Worm (Caenorhabditis elegans) whole organism, L1 larva: ENCODE data around the gene arrd-15.
A peak's percentile ranks its signal among the peaks of the same experiment; 100 is the strongest.

ENCODE experiments used
- F16B12.6 ChIP-seq: fragments of 150-350 bp; optimal IDR thresholded peaks from 2 replicates; lab custom pipeline; 2014; ENCODE audit warnings: missing biosample characterization, missing genetic modification characterization
- Y116A8C.19 ChIP-seq: sonication (generic microtip); optimal IDR thresholded peaks from 2 replicates; lab custom pipeline; 2016; ENCODE audit warnings: missing compliant biosample characterization, missing genetic modification characterization, borderline replicate concordance
- ceh-63 ChIP-seq: fragments of 200-800 bp; sonication (Bioruptor generic); optimal IDR thresholded peaks from 2 replicates; lab custom pipeline; 2018; ENCODE audit warnings: mild to moderate bottlenecking, missing genetic modification characterization, missing compliant biosample characterization
- ceh-82 ChIP-seq, 3 experiments: fragments of 150-350 bp in 1 of 3; sonication (generic microtip) in 2 of 3; optimal IDR thresholded peaks; 2 replicates each; lab custom pipeline; 2014 to 2017; ENCODE audit warnings: missing biosample characterization in 3 of 3, missing genetic modification characterization in 3 of 3
- ces-1 ChIP-seq: fragments of 150-350 bp; optimal IDR thresholded peaks from 2 replicates; lab custom pipeline; 2014; ENCODE audit warnings: missing biosample characterization, missing genetic modification reagents, missing genetic modification characterization
- dpl-1 ChIP-seq, 3 experiments: fragments of 150-350 bp in 2 of 3; sonication (generic microtip) in 1 of 3; optimal IDR thresholded peaks; 2 replicates each; lab custom pipeline; 2014 to 2017; ENCODE audit warnings: missing biosample characterization in 3 of 3, missing genetic modification characterization in 3 of 3, missing genetic modification reagents in 3 of 3
- efl-1 ChIP-seq, 4 experiments: fragments of 150-350 bp; optimal IDR thresholded peaks in 3 of 4; peaks in 1 of 4; 1 replicate in 1 of 4; 2 replicates in 3 of 4; lab custom pipeline; 2014; ENCODE audit warnings: missing biosample characterization in 2 of 4, missing genetic modification characterization in 2 of 4, missing genetic modification reagents in 2 of 4
- efl-3 ChIP-seq: fragments of 200-800 bp; sonication (Bioruptor generic); optimal IDR thresholded peaks from 2 replicates; lab custom pipeline; 2018; ENCODE audit warnings: mild to moderate bottlenecking, missing genetic modification characterization, missing compliant biosample characterization
- egl-13 ChIP-seq: sonication (generic microtip); optimal IDR thresholded peaks from 2 replicates; lab custom pipeline; 2016; ENCODE audit warnings: missing genotype, missing genetic modification reagents, missing genetic modification characterization, missing compliant biosample characterization
- elt-2 ChIP-seq: sonication (generic microtip); optimal IDR thresholded peaks from 2 replicates; lab custom pipeline; 2016; ENCODE audit warnings: missing genetic modification characterization, mild to moderate bottlenecking, inconsistent platforms, missing compliant biosample characterization, missing genetic modification reagents
- ets-5 ChIP-seq: fragments of 200-800 bp; sonication (Bioruptor generic); IDR thresholded peaks from 2 replicates; pipeline ENCODE4 v1.3.6; 2022; ENCODE audit warnings: missing genetic modification characterization, missing compliant biosample characterization
- fkh-8 ChIP-seq: sonication (generic microtip); optimal IDR thresholded peaks from 2 replicates; lab custom pipeline; 2016; ENCODE audit warnings: mild to moderate bottlenecking, missing genetic modification characterization, missing compliant biosample characterization
- hlh-17 ChIP-seq: fragments of 200-800 bp; sonication (Bioruptor generic); optimal IDR thresholded peaks from 2 replicates; lab custom pipeline; 2018; ENCODE audit warnings: missing genetic modification characterization, mild to moderate bottlenecking, missing compliant biosample characterization, moderate library complexity, borderline replicate concordance
- hpl-2 ChIP-seq: fragments of 150-350 bp; optimal IDR thresholded peaks from 2 replicates; lab custom pipeline; 2014; ENCODE audit warnings: missing biosample characterization, missing genetic modification reagents, missing genetic modification characterization
- irx-1 ChIP-seq: sonication (generic microtip); optimal IDR thresholded peaks from 2 replicates; lab custom pipeline; 2016; ENCODE audit warnings: missing genetic modification characterization, missing compliant biosample characterization
- jun-1 ChIP-seq: fragments of 150-350 bp; optimal IDR thresholded peaks from 2 replicates; lab custom pipeline; 2014; ENCODE audit warnings: missing biosample characterization, missing genetic modification reagents, missing genetic modification characterization
- lin-13 ChIP-seq: fragments of 150-350 bp; optimal IDR thresholded peaks from 2 replicates; lab custom pipeline; 2014; ENCODE audit warnings: missing biosample characterization, missing genetic modification reagents, missing genetic modification characterization
- lin-14 ChIP-seq: fragments of 200-800 bp; sonication (Bioruptor generic); optimal IDR thresholded peaks from 2 replicates; lab custom pipeline; 2018; ENCODE audit warnings: mild to moderate bottlenecking, missing genetic modification characterization, moderate library complexity, missing compliant biosample characterization
- lin-35 ChIP-seq, 2 experiments: fragments of 150-350 bp; optimal IDR thresholded peaks; 2 replicates each; lab custom pipeline; 2014; ENCODE audit warnings: missing biosample characterization in 2 of 2, missing genetic modification characterization in 2 of 2, missing genetic modification reagents in 2 of 2
- lin-39 ChIP-seq: fragments of 150-350 bp; optimal IDR thresholded peaks from 2 replicates; lab custom pipeline; 2014; ENCODE audit warnings: missing biosample characterization, missing genetic modification reagents, missing genetic modification characterization
- lir-3 ChIP-seq: sonication (generic microtip); optimal IDR thresholded peaks from 2 replicates; lab custom pipeline; 2016; ENCODE audit warnings: mild to moderate bottlenecking, missing genetic modification characterization, moderate library complexity, missing compliant biosample characterization; ENCODE audit not compliant: poor library complexity
- lsy-2 ChIP-seq, 2 experiments: fragments of 150-350 bp; optimal IDR thresholded peaks; 2 replicates each; lab custom pipeline; 2014; ENCODE audit warnings: missing biosample characterization in 2 of 2, missing genetic modification characterization in 2 of 2
- mab-9 ChIP-seq: fragments of 200-800 bp; sonication (Bioruptor generic); IDR thresholded peaks from 2 replicates; pipeline ENCODE4 v1.3.6; 2022; ENCODE audit warnings: missing genetic modification reagents, missing genetic modification characterization, missing compliant biosample characterization
- mdl-1 ChIP-seq, 2 experiments: fragments of 150-350 bp; optimal IDR thresholded peaks; 2 replicates each; lab custom pipeline; 2014 to 2017; ENCODE audit warnings: missing biosample characterization in 2 of 2, missing genetic modification characterization in 2 of 2, inconsistent platforms in 1 of 2
- mep-1 ChIP-seq: fragments of 150-350 bp; optimal IDR thresholded peaks from 2 replicates; lab custom pipeline; 2014; ENCODE audit warnings: missing biosample characterization, missing genetic modification characterization
- nhr-11 ChIP-seq: fragments of 150-350 bp; optimal IDR thresholded peaks from 2 replicates; lab custom pipeline; 2014; ENCODE audit warnings: missing biosample characterization, missing genetic modification characterization
- nhr-20 ChIP-seq: sonication (generic microtip); optimal IDR thresholded peaks from 2 replicates; lab custom pipeline; 2016; ENCODE audit warnings: mild to moderate bottlenecking, missing genetic modification characterization, missing compliant biosample characterization
- nhr-237 ChIP-seq: fragments of 150-350 bp; optimal IDR thresholded peaks from 2 replicates; lab custom pipeline; 2014; ENCODE audit warnings: missing biosample characterization, missing genetic modification characterization
- nhr-71 ChIP-seq: sonication (generic microtip); optimal IDR thresholded peaks from 2 replicates; lab custom pipeline; 2016; ENCODE audit warnings: mild to moderate bottlenecking, missing genetic modification characterization, moderate library complexity, missing compliant biosample characterization
- nhr-77 ChIP-seq: fragments of 150-350 bp; optimal IDR thresholded peaks from 2 replicates; lab custom pipeline; 2014; ENCODE audit warnings: missing biosample characterization, missing genetic modification characterization
- nhr-85 ChIP-seq: sonication (generic microtip); peaks from one replicate; lab custom pipeline; 2016; ENCODE audit warnings: missing genetic modification characterization, inconsistent platforms, missing compliant biosample characterization
- nhr-90 ChIP-seq: sonication (generic microtip); optimal IDR thresholded peaks from 2 replicates; lab custom pipeline; 2016; ENCODE audit warnings: mild to moderate bottlenecking, missing genetic modification characterization, missing compliant biosample characterization; ENCODE audit not compliant: poor library complexity
- pag-3 ChIP-seq: sonication (generic microtip); optimal IDR thresholded peaks from 2 replicates; lab custom pipeline; 2017; ENCODE audit warnings: missing genetic modification characterization, mild to moderate bottlenecking, missing compliant biosample characterization, antibody characterized with exemption, borderline replicate concordance; ENCODE audit not compliant: insufficient read depth
- skn-1 ChIP-seq: fragments of 150-350 bp; optimal IDR thresholded peaks from 2 replicates; lab custom pipeline; 2014; ENCODE audit warnings: missing biosample characterization, missing genetic modification characterization
- snpc-4 ChIP-seq: fragments of 150-350 bp; optimal IDR thresholded peaks from 2 replicates; lab custom pipeline; 2014; ENCODE audit warnings: missing biosample characterization, missing genetic modification characterization
- snu-23 ChIP-seq: sonication (generic microtip); optimal IDR thresholded peaks from 2 replicates; lab custom pipeline; 2016; ENCODE audit warnings: missing genetic modification characterization, missing compliant biosample characterization
- sox-4 ChIP-seq: sonication (generic microtip); optimal IDR thresholded peaks from 2 replicates; lab custom pipeline; 2016; ENCODE audit warnings: missing genetic modification characterization, missing compliant biosample characterization
- sptf-1 ChIP-seq: fragments of 150-350 bp; optimal IDR thresholded peaks from 2 replicates; lab custom pipeline; 2014; ENCODE audit warnings: missing biosample characterization, missing genetic modification characterization
- sup-37 ChIP-seq: fragments of 200-800 bp; sonication (Bioruptor generic); optimal IDR thresholded peaks from 2 replicates; lab custom pipeline; 2018; ENCODE audit warnings: mild to moderate bottlenecking, missing genetic modification characterization, missing compliant biosample characterization
- tbx-2 ChIP-seq: sonication (generic microtip); optimal IDR thresholded peaks from 2 replicates; lab custom pipeline; 2016; ENCODE audit warnings: missing genetic modification characterization, missing compliant biosample characterization
- unc-130 ChIP-seq: fragments of 150-350 bp; optimal IDR thresholded peaks from 2 replicates; lab custom pipeline; 2017; ENCODE audit warnings: missing biosample characterization, missing genetic modification characterization, inconsistent platforms
- unc-30 ChIP-seq: sonication (generic microtip); optimal IDR thresholded peaks from 2 replicates; lab custom pipeline; 2017; ENCODE audit warnings: missing biosample characterization, missing genetic modification characterization
- unc-62 ChIP-seq: fragments of 150-350 bp; optimal IDR thresholded peaks from 2 replicates; lab custom pipeline; 2014; ENCODE audit warnings: missing biosample characterization, missing genetic modification reagents, missing genetic modification characterization
- unc-86 ChIP-seq: sonication (generic microtip); optimal IDR thresholded peaks from 2 replicates; lab custom pipeline; 2016; ENCODE audit warnings: missing genetic modification characterization, missing compliant biosample characterization
- xbp-1 ChIP-seq: sonication (generic microtip); optimal IDR thresholded peaks from 2 replicates; lab custom pipeline; 2016; ENCODE audit warnings: missing genetic modification characterization, missing compliant biosample characterization
- zag-1 ChIP-seq: fragments of 150-350 bp; optimal IDR thresholded peaks from 2 replicates; lab custom pipeline; 2014; ENCODE audit warnings: missing biosample characterization, missing genetic modification characterization
- zip-4 ChIP-seq: fragments of 200-800 bp; sonication (Bioruptor generic); optimal IDR thresholded peaks from 2 replicates; lab custom pipeline; 2018; ENCODE audit warnings: mild to moderate bottlenecking, missing genetic modification characterization, moderate library complexity, missing compliant biosample characterization
- ztf-11 ChIP-seq, 2 experiments: sonication (generic microtip); optimal IDR thresholded peaks; 2 replicates each; lab custom pipeline; 2016 to 2017; ENCODE audit warnings: missing genetic modification characterization in 2 of 2, missing biosample characterization in 1 of 2, missing compliant biosample characterization in 1 of 2

Gene arrd-15

ce11 chrIII:8984960-8985359 is 55.1 kb downstream of the arrd-15 start (continued):
- TF ChIP-seq Y116A8C.19 (tag; lab: Kevin White, UChicago) (no peak), lir-3 (tag; lab: Kevin White, UChicago) (no peak), nhr-11 (tag; lab: Kevin White, UChicago) (no peak), sup-37 (no peak), efl-3 (GFP tag; lab: Kevin White, UChicago) (no peak), skn-1 (peak; percentile 61), zip-4 (GFP tag; lab: Kevin White, UChicago) (no peak), sptf-1 (tag; lab: Kevin White, UChicago) (no peak), egl-13 (no peak), nhr-90 (peak; percentile 23), snu-23 (GFP tag; lab: Kevin White, UChicago) (peak; percentile 67), pag-3 (no peak), mdl-1 (tag; optimal IDR thresholded peaks at IDR 0.05; lab: Kevin White, UChicago) (peak in 1 of 2 experiments; percentile 62), zag-1 (no peak), irx-1 (peak; percentile 56), unc-30 (tag; lab: Kevin White, UChicago) (no peak), nhr-71 (tag; lab: Kevin White, UChicago) (peak; percentile 79), hlh-17 (GFP tag; lab: Kevin White, UChicago) (no peak), tbx-2 (peak; percentile 71), jun-1 (tag; lab: Kevin White, UChicago) (no peak), lsy-2 (tag; optimal IDR thresholded peaks at IDR 0.05; lab: Kevin White, UChicago) (peak; percentile 60 to 79), unc-62 (GFP tag; lab: Kevin White, UChicago) (no peak), ceh-63 (GFP tag; lab: Kevin White, UChicago) (no peak), mab-9 (GFP tag; lab: Robert Waterston, UW) (no peak), sox-4 (tag; lab: Kevin White, UChicago) (no peak), unc-86 (tag; lab: Kevin White, UChicago) (peak; percentile 31), ets-5 (GFP tag; lab: Robert Waterston, UW) (no peak), fkh-8 (peak; percentile 59), nhr-237 (tag; lab: Kevin White, UChicago) (no peak), ceh-82 (tag; optimal IDR thresholded peaks at IDR 0.05; lab: Kevin White, UChicago) (peak in 2 of 3 experiments; percentile 57 to 77), snpc-4 (tag; lab: Kevin White, UChicago) (no peak), mep-1 (tag; lab: Kevin White, UChicago) (peak; percentile 78), lin-14 (GFP tag; lab: Kevin White, UChicago) (peak; percentile 97), lin-13 (GFP tag; lab: Kevin White, UChicago) (no peak)

ce11 chrIII:8985461-8985860 is 55.6 kb downstream of the arrd-15 start:
- TF ChIP-seq hpl-2 (GFP tag; lab: Kevin White, UChicago): no peak
- TF ChIP-seq efl-1 (optimal IDR thresholded peaks at IDR 0.05; lab: Kevin White, UChicago): no peak
- TF ChIP-seq efl-1 (GFP tag; optimal IDR thresholded peaks at IDR 0.05 in 1 of 2; lab: Kevin White, UChicago): peak in 1 of 2 experiments; percentile 41
- TF ChIP-seq F16B12.6 (tag; lab: Kevin White, UChicago): peak; percentile 5
- TF ChIP-seq lsy-2 (tag; optimal IDR thresholded peaks at IDR 0.05; lab: Kevin White, UChicago): no peak
- TF ChIP-seq lin-35 (GFP tag; optimal IDR thresholded peaks at IDR 0.05; lab: Kevin White, UChicago): peak in 1 of 2 experiments; percentile 11
- TF ChIP-seq dpl-1 (GFP tag; optimal IDR thresholded peaks at IDR 0.05; lab: Kevin White, UChicago): peak in 1 of 3 experiments; percentile 40

- TF ChIP-seq F16B12.6 (tag; lab: Kevin White, UChicago) (no peak), lin-39 (tag; lab: Kevin White, UChicago) (no peak), unc-86 (tag; lab: Kevin White, UChicago) (no peak), snu-23 (GFP tag; lab: Kevin White, UChicago) (peak; percentile 13), lin-14 (GFP tag; lab: Kevin White, UChicago) (peak; percentile 61), sox-4 (tag; lab: Kevin White, UChicago) (no peak), nhr-77 (no peak), unc-130 (no peak), zip-4 (GFP tag; lab: Kevin White, UChicago) (no peak), ces-1 (GFP tag; lab: Kevin White, UChicago) (no peak), lin-13 (GFP tag; lab: Kevin White, UChicago) (no peak), ztf-11 (tag; optimal IDR thresholded peaks at IDR 0.05; lab: Kevin White, UChicago) (no peak), nhr-20 (tag; lab: Kevin White, UChicago) (peak; percentile 8), nhr-85 (tag; lab: Kevin White, UChicago) (peak; percentile 49), nhr-71 (tag; lab: Kevin White, UChicago) (peak; percentile 10), xbp-1 (tag; lab: Kevin White, UChicago) (no peak), ceh-63 (GFP tag; lab: Kevin White, UChicago) (no peak), fkh-8 (peak; percentile 16), efl-3 (GFP tag; lab: Kevin White, UChicago) (no peak), pag-3 (no peak), elt-2 (tag; lab: Kevin White, UChicago) (peak; percentile 41)
These were observed 56.1 kb downstream of the arrd-15 start for ce11 chrIII:8985965-8986364.
